Fruit fly (Drosophila melanogaster) whole organism, embryonic: ENCODE results near the gene Ccdc114.

Source experiments
- Asciz ChIP-seq: fragments of 200-800 bp; sonication (Bioruptor generic); optimal IDR thresholded peaks from 2 replicates; lab custom pipeline; 2017; ENCODE audit warnings: missing biosample characterization, mild to moderate bottlenecking, missing genetic modification characterization, missing genetic modification reagents
- B-H2 ChIP-seq: fragments of 200-800 bp; sonication (Bioruptor generic); optimal IDR thresholded peaks from 2 replicates; lab custom pipeline; 2018; ENCODE audit warnings: missing biosample characterization, mild to moderate bottlenecking, missing genetic modification characterization
- CG11093 ChIP-seq: fragments of 200-800 bp; sonication (Bioruptor generic); IDR thresholded peaks from 3 replicates; pipeline ENCODE4 v1.3.6; 2022; ENCODE audit warnings: missing biosample characterization, missing genetic modification characterization
- CG11695 ChIP-seq: fragments of 200-800 bp; sonication (Bioruptor generic); IDR thresholded peaks from 3 replicates; pipeline ENCODE4 v1.3.6; 2022; ENCODE audit warnings: missing biosample characterization, missing genetic modification characterization
- CG12071 ChIP-seq: fragments of 200-800 bp; sonication (Bioruptor generic); optimal IDR thresholded peaks from 3 replicates; lab custom pipeline; 2018; ENCODE audit warnings: missing biosample characterization, mild to moderate bottlenecking, missing genetic modification characterization
- CG13123 ChIP-seq: fragments of 200-800 bp; sonication (Bioruptor generic); optimal IDR thresholded peaks from 2 replicates; lab custom pipeline; 2016; ENCODE audit warnings: missing biosample characterization, missing genetic modification characterization
- CG14014 ChIP-seq: fragments of 200-800 bp; sonication (Bioruptor generic); IDR thresholded peaks from 2 replicates; pipeline ENCODE4 v1.3.6; 2022; ENCODE audit warnings: missing biosample characterization, missing genetic modification characterization
- CG14667 ChIP-seq: fragments of 200-800 bp; sonication (Bioruptor generic); IDR thresholded peaks from 2 replicates; pipeline ENCODE4 v1.3.6; 2022; ENCODE audit warnings: missing biosample characterization, missing genetic modification characterization
- CG15479 ChIP-seq: fragments of 200-800 bp; sonication (Bioruptor generic); optimal IDR thresholded peaks from 3 replicates; lab custom pipeline; 2019; ENCODE audit warnings: missing biosample characterization, mild to moderate bottlenecking, missing genetic modification characterization, moderate library complexity
- CG1603 ChIP-seq: fragments of 200-800 bp; sonication (Bioruptor generic); optimal IDR thresholded peaks from 2 replicates; lab custom pipeline; 2019; ENCODE audit warnings: missing biosample characterization, mild to moderate bottlenecking, missing genetic modification characterization, moderate library complexity
- CG17186 ChIP-seq: fragments of 200-800 bp; sonication (Bioruptor generic); optimal IDR thresholded peaks from 3 replicates; lab custom pipeline; 2017; ENCODE audit warnings: missing biosample characterization, missing genetic modification reagents, missing genetic modification characterization
- CG18599 ChIP-seq: fragments of 200-800 bp; sonication (Bioruptor generic); optimal IDR thresholded peaks from 3 replicates; lab custom pipeline; 2017; ENCODE audit warnings: missing biosample characterization, missing genetic modification characterization, mild to moderate bottlenecking, moderate library complexity, missing genetic modification reagents
- CG2875 ChIP-seq: fragments of 200-800 bp; sonication (Bioruptor generic); optimal IDR thresholded peaks from 2 replicates; lab custom pipeline; 2017; ENCODE audit warnings: missing biosample characterization, mild to moderate bottlenecking, missing genetic modification characterization, missing genetic modification reagents
- CG30431 ChIP-seq: fragments of 200-800 bp; sonication (Bioruptor generic); optimal IDR thresholded peaks from 2 replicates; lab custom pipeline; 2017; ENCODE audit warnings: missing biosample characterization, missing genetic modification characterization
- CG3065 ChIP-seq: fragments of 200-800 bp; sonication (Bioruptor generic); optimal IDR thresholded peaks from 2 replicates; lab custom pipeline; 2016; ENCODE audit warnings: missing biosample characterization, missing genetic modification characterization
- CG31388 ChIP-seq: fragments of 200-800 bp; sonication (Bioruptor generic); optimal IDR thresholded peaks from 2 replicates; lab custom pipeline; 2016; ENCODE audit warnings: missing biosample characterization, missing genetic modification characterization
- CG3407 ChIP-seq: fragments of 200-800 bp; sonication (Bioruptor generic); optimal IDR thresholded peaks from 2 replicates; lab custom pipeline; 2018; ENCODE audit warnings: missing biosample characterization, mild to moderate bottlenecking, missing genetic modification characterization
- CG43689 ChIP-seq: fragments of 200-800 bp; sonication (Bioruptor generic); IDR thresholded peaks from 2 replicates; pipeline ENCODE4 v1.3.6; 2022; ENCODE audit warnings: missing biosample characterization, missing genetic modification characterization
- CG4707 ChIP-seq: fragments of 200-800 bp; sonication (Bioruptor generic); optimal IDR thresholded peaks from 2 replicates; lab custom pipeline; 2018; ENCODE audit warnings: missing biosample characterization, mild to moderate bottlenecking, missing genetic modification characterization, moderate library complexity
- CG4730 ChIP-seq: fragments of 200-800 bp; sonication (Bioruptor generic); IDR thresholded peaks from 2 replicates; pipeline ENCODE4 v1.3.6; 2022; ENCODE audit warnings: missing biosample characterization, missing genetic modification characterization
- CG7271 ChIP-seq: fragments of 200-800 bp; sonication (Bioruptor generic); optimal IDR thresholded peaks from 2 replicates; lab custom pipeline; 2018; ENCODE audit warnings: missing biosample characterization, mild to moderate bottlenecking, missing genetic modification characterization, moderate library complexity
- CG7357 ChIP-seq: fragments of 200-800 bp; sonication (Bioruptor generic); IDR thresholded peaks from 3 replicates; pipeline ENCODE4 v1.3.6; 2022; ENCODE audit warnings: missing biosample characterization, missing genetic modification characterization
- CG7556 ChIP-seq: fragments of 200-800 bp; sonication (Bioruptor generic); optimal IDR thresholded peaks from 2 replicates; lab custom pipeline; 2017; ENCODE audit warnings: missing biosample characterization, mild to moderate bottlenecking, missing genetic modification characterization
- CG7963 ChIP-seq: fragments of 200-800 bp; sonication (Bioruptor generic); IDR thresholded peaks from 3 replicates; pipeline ENCODE4 v1.3.6; 2022; ENCODE audit warnings: missing biosample characterization, missing genetic modification characterization; ENCODE audit not compliant: partially characterized antibody
- CG8924 ChIP-seq: fragments of 200-800 bp; optimal IDR thresholded peaks from 3 replicates; lab custom pipeline; 2019; ENCODE audit warnings: missing biosample characterization, mild to moderate bottlenecking, missing genetic modification characterization, moderate library complexity
- CG8944 ChIP-seq: fragments of 200-800 bp; sonication (Bioruptor generic); optimal IDR thresholded peaks from 3 replicates; lab custom pipeline; 2016; ENCODE audit warnings: missing biosample characterization, missing genetic modification characterization
- D19A ChIP-seq: fragments of 200-800 bp; optimal IDR thresholded peaks from 3 replicates; lab custom pipeline; 2019; ENCODE audit warnings: missing biosample characterization, mild to moderate bottlenecking, missing genetic modification characterization, moderate library complexity
- Ets65A ChIP-seq: fragments of 200-800 bp; sonication (Bioruptor generic); peaks from one replicate; lab custom pipeline; 2016; ENCODE audit warnings: missing biosample characterization, missing genetic modification characterization
- Ets97D ChIP-seq: fragments of 200-800 bp; sonication (Bioruptor generic); optimal IDR thresholded peaks from 3 replicates; lab custom pipeline; 2016; ENCODE audit warnings: missing biosample characterization, missing genetic modification characterization
- Meics ChIP-seq: fragments of 200-800 bp; sonication (Bioruptor generic); optimal IDR thresholded peaks from 2 replicates; lab custom pipeline; 2017; ENCODE audit warnings: missing biosample characterization, mild to moderate bottlenecking, missing genetic modification characterization
- Nf-YC ChIP-seq: fragments of 200-800 bp; optimal IDR thresholded peaks from 3 replicates; lab custom pipeline; 2019; ENCODE audit warnings: missing biosample characterization, mild to moderate bottlenecking, missing genetic modification characterization, moderate library complexity
- Ravus ChIP-seq: fragments of 200-800 bp; sonication (Bioruptor generic); IDR thresholded peaks from 2 replicates; pipeline ENCODE4 v1.3.6; 2022; ENCODE audit warnings: missing biosample characterization, missing genetic modification characterization
- Side ChIP-seq: fragments of 200-800 bp; sonication (Bioruptor generic); optimal IDR thresholded peaks from 2 replicates; lab custom pipeline; 2016; ENCODE audit warnings: missing biosample characterization, missing genetic modification characterization
- Spps ChIP-seq: fragments of 200-800 bp; sonication (Bioruptor generic); optimal IDR thresholded peaks from 2 replicates; lab custom pipeline; 2018; ENCODE audit warnings: missing biosample characterization, mild to moderate bottlenecking, missing genetic modification characterization
- Sry-β ChIP-seq: fragments of 200-800 bp; sonication (Bioruptor generic); optimal IDR thresholded peaks from 2 replicates; lab custom pipeline; 2018; ENCODE audit warnings: missing biosample characterization, mild to moderate bottlenecking, missing genetic modification characterization, moderate library complexity
- Sry-δ ChIP-seq: fragments of 200-800 bp; sonication (Bioruptor generic); optimal IDR thresholded peaks from 2 replicates; lab custom pipeline; 2016; ENCODE audit warnings: missing biosample characterization, missing genetic modification characterization
- Tbp ChIP-seq: fragments of >200 bp; optimal IDR thresholded peaks from 2 replicates; lab custom pipeline; 2018; ENCODE audit warnings: missing biosample characterization, missing genetic modification characterization
- Xrp1 ChIP-seq: fragments of 200-800 bp; sonication (Bioruptor generic); IDR thresholded peaks from 2 replicates; pipeline ENCODE4 v1.3.6; 2022; ENCODE audit warnings: missing biosample characterization, missing genetic modification characterization
- YL-1 ChIP-seq: fragments of 200-800 bp; sonication (Bioruptor generic); optimal IDR thresholded peaks from 3 replicates; lab custom pipeline; 2017; ENCODE audit warnings: missing biosample characterization, mild to moderate bottlenecking, missing genetic modification characterization
- bbx ChIP-seq: fragments of 200-800 bp; sonication (Bioruptor generic); IDR thresholded peaks from 2 replicates; pipeline ENCODE4 v1.3.6; 2022; ENCODE audit warnings: missing biosample characterization, missing genetic modification characterization; ENCODE audit not compliant: partially characterized antibody
- dan ChIP-seq: fragments of 200-800 bp; sonication (Bioruptor generic); IDR thresholded peaks from 2 replicates; pipeline ENCODE4 v1.3.6; 2022; ENCODE audit warnings: missing biosample characterization, missing genetic modification characterization
- danr ChIP-seq: fragments of 200-800 bp; sonication (Bioruptor generic); IDR thresholded peaks from 2 replicates; pipeline ENCODE4 v1.3.6; 2022; ENCODE audit warnings: missing biosample characterization, missing genetic modification characterization
- ftz-f1 ChIP-seq: fragments of 200-800 bp; sonication (Bioruptor generic); optimal IDR thresholded peaks from 2 replicates; lab custom pipeline; 2016; ENCODE audit warnings: missing biosample characterization, missing genetic modification characterization
- fu2 ChIP-seq: fragments of 200-800 bp; sonication (Bioruptor generic); optimal IDR thresholded peaks from 2 replicates; lab custom pipeline; 2016; ENCODE audit warnings: missing biosample characterization, missing genetic modification characterization
- grau ChIP-seq: fragments of 200-800 bp; optimal IDR thresholded peaks from 3 replicates; lab custom pipeline; 2019; ENCODE audit warnings: missing biosample characterization, mild to moderate bottlenecking, missing genetic modification characterization, moderate library complexity
- gsb-n ChIP-seq: fragments of 200-800 bp; sonication (Bioruptor generic); optimal IDR thresholded peaks from 3 replicates; lab custom pipeline; 2018; ENCODE audit warnings: missing biosample characterization, mild to moderate bottlenecking, missing genetic modification characterization
- h ChIP-seq: fragments of >200 bp; optimal IDR thresholded peaks from 2 replicates; lab custom pipeline; 2017
- nmo ChIP-seq: fragments of 200-800 bp; sonication (Bioruptor generic); optimal IDR thresholded peaks from 2 replicates; lab custom pipeline; 2018; ENCODE audit warnings: missing biosample characterization, mild to moderate bottlenecking, missing genetic modification characterization, moderate library complexity
- peb ChIP-seq: fragments of 200-800 bp; sonication (Bioruptor generic); IDR thresholded peaks from 2 replicates; pipeline ENCODE4 v1.3.6; 2022; ENCODE audit warnings: missing biosample characterization, missing genetic modification characterization
- pnt ChIP-seq: fragments of 200-800 bp; sonication (Bioruptor generic); optimal IDR thresholded peaks from 3 replicates; lab custom pipeline; 2016; ENCODE audit warnings: missing biosample characterization, missing genetic modification characterization
- sqz ChIP-seq: fragments of 200-800 bp; sonication (Bioruptor generic); optimal IDR thresholded peaks from 3 replicates; lab custom pipeline; 2018; ENCODE audit warnings: missing biosample characterization, mild to moderate bottlenecking, missing genetic modification characterization

The Ccdc114 gene

DNA sequence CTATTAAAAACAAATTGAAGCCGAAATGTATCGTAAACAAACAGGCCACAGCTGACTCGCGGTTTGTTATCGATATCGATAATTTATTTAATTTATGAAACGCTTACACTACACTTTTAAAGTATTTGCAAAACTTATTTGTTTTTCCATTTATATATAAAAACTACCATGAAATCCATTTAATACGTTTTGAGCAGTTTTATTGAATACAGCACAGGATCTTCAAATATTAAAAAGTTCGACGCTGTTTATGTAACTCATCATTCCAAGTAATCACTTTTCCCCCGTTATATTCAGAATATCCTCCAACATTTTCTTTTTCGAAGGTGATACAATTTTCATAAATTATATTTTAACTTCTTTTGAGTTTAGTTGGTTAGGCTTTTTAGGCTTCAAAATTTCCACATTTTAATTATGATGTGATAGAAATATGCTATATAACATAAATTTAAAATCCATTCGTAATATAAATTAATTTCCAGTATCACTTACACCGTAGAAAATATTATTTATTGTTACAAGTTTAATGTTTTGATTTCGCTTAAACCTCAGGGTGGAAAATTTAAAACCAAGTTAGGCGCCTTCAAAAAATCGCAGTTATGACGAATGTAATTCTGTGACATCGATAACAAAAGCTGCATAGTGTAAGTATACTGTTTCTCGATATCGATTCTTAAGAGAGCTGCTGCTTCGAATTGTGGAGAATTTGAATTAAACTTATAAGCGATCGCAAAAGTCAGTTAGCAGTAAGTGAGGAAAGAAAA, 22.6 kb upstream of the Ccdc114 start, which contains the start of the genes CG10324 and CCT3 (continued):
- TF ChIP-seq CG3065 (no peak), CG11695 (GFP tag; lab: Robert Waterston, UW) (peak; percentile 59; the same call in 2 of the 3 replicates), CG11093 (no peak), CG30431 (no peak), CG15479 (no peak), CG8924 (tag; lab: Kevin White, UChicago) (peak; percentile 82), CG14014 (GFP tag; lab: Robert Waterston, UW) (peak; percentile 67), CG8944 (peak; percentile 6), Xrp1 (GFP tag; lab: Robert Waterston, UW) (peak; percentile 74), ftz-f1 (GFP tag; lab: Kevin White, UChicago) (no peak), CG4707 (no peak), CG14667 (no peak; the same call in 1 of the 2 replicates), Ets97D (GFP tag; lab: Kevin White, UChicago) (no peak), CG4730 (GFP tag; lab: Robert Waterston, UW) (no peak), B-H2 (GFP tag; lab: Kevin White, UChicago) (peak; percentile 73), bbx (GFP tag; lab: Robert Waterston, UW) (peak; percentile 76), CG31388 (GFP tag; lab: Kevin White, UChicago) (no peak), CG17186 (no peak), CG7271 (tag; lab: Kevin White, UChicago) (no peak), CG43689 (GFP tag; lab: Robert Waterston, UW) (no peak), CG12071 (no peak), CG13123 (GFP tag; lab: Kevin White, UChicago) (no peak), nmo (peak; percentile 83), h (lab: Kevin White, UChicago) (no peak), Spps (tag; lab: Kevin White, UChicago) (no peak), Tbp (no peak), pnt (peak; percentile 45), Ravus (no peak; the same call in 1 of the 2 replicates), dan (GFP tag; lab: Robert Waterston, UW) (no peak), Meics (GFP tag; lab: Kevin White, UChicago) (peak; percentile 79), gsb-n (tag; lab: Kevin White, UChicago) (no peak), peb (GFP tag; lab: Robert Waterston, UW) (no peak), CG1603 (peak; percentile 51), danr (GFP tag; lab: Robert Waterston, UW) (no peak), YL-1 (GFP tag; lab: Kevin White, UChicago) (no peak), CG3407 (GFP tag; lab: Kevin White, UChicago) (no peak), D19A (peak; percentile 62), CG2875 (no peak), fu2 (GFP tag; lab: Kevin White, UChicago) (peak; percentile 39), CG18599 (GFP tag; lab: Kevin White, UChicago) (no peak), CG7556 (GFP tag; lab: Kevin White, UChicago) (peak; percentile 66), CG7963 (GFP tag; lab: Robert Waterston, UW) (peak; percentile 48; the same call in 1 of the 3 replicates), Asciz (GFP tag; lab: Kevin White, UChicago) (no peak), Sry-δ (GFP tag; lab: Kevin White, UChicago) (peak; percentile 71), Ets65A (GFP tag; lab: Kevin White, UChicago) (peak; percentile 87), Side (GFP tag; lab: Kevin White, UChicago) (peak; percentile 11), grau (peak; percentile 78), Sry-β (GFP tag; lab: Kevin White, UChicago) (no peak), Nf-YC (peak; percentile 77), sqz (GFP tag; lab: Kevin White, UChicago) (no peak), CG7357 (GFP tag; lab: Robert Waterston, UW) (peak; percentile 85)
